Fruit fly (Drosophila melanogaster): ENCODE results near the gene Fur1.

DNA sequence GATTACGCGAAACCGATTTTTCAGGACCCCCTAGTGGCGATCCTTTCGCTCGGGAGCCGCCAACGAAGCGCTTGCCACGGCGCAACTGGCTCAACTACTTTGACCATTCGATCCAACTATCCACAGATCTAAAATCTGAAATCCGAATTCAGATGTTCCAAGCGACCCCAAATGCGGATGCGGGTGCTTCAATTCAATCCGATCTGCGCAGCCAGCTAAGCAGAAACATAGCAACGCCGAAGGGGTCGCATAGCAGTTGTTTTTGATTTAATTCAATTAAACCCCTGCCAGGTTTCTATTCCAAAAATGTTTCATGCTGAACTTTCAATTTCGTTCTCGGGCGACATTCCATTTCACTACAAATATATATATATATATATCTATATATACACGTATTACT, 90.2 kb downstream of the Fur1 start, which contains the start of gene alrm:
- TF ChIP-seq bab1 (GFP tag; optimal IDR thresholded peaks at IDR 0.05) (no peak), ovo (GFP tag; optimal IDR thresholded peaks at IDR 0.05) (no peak), kay (GFP tag; ENCODE audit: borderline replicate concordance) (no peak), cic (GFP tag; optimal IDR thresholded peaks at IDR 0.05) (no peak), pad (GFP tag; optimal IDR thresholded peaks at IDR 0.05) (no peak), CG7101 (tag; optimal IDR thresholded peaks at IDR 0.05) (no peak), Mnt (GFP tag; optimal IDR thresholded peaks at IDR 0.05) (no peak), CG7045 (GFP tag; optimal IDR thresholded peaks at IDR 0.05) (no peak), Crg-1 (GFP tag; optimal IDR thresholded peaks at IDR 0.05) (no peak), cnc (optimal IDR thresholded peaks at IDR 0.05) (no peak)
